Worm (Caenorhabditis elegans) whole organism, mixed stage, embryonic: Measurements from ENCODE around the gene immt-2.

Experiments used
- M03D4.4 ChIP-seq: sonication (generic microtip); optimal IDR thresholded peaks from 2 replicates; lab custom pipeline; 2017; ENCODE audit warnings: mild to moderate bottlenecking, missing genetic modification characterization, missing compliant biosample characterization
- bed-3 ChIP-seq: fragments of 200-800 bp; sonication (Bioruptor generic); optimal IDR thresholded peaks from 3 replicates; lab custom pipeline; 2018; ENCODE audit warnings: mild to moderate bottlenecking, missing genetic modification characterization, moderate library complexity, missing compliant biosample characterization
- blmp-1 ChIP-seq: fragments of 150-350 bp; optimal IDR thresholded peaks from 2 replicates; lab custom pipeline; 2014; ENCODE audit warnings: missing biosample characterization, missing genetic modification characterization
- ceh-39 ChIP-seq: fragments of 150-350 bp; optimal IDR thresholded peaks from 2 replicates; lab custom pipeline; 2014; ENCODE audit warnings: missing biosample characterization, missing genetic modification characterization
- ceh-43 ChIP-seq: fragments of 200-800 bp; sonication (Bioruptor generic); optimal IDR thresholded peaks from 2 replicates; lab custom pipeline; 2018; ENCODE audit warnings: mild to moderate bottlenecking, missing genetic modification characterization, moderate library complexity, missing compliant biosample characterization
- ceh-83 ChIP-seq: fragments of 200-800 bp; sonication (Bioruptor generic); optimal IDR thresholded peaks from 2 replicates; lab custom pipeline; 2018; ENCODE audit warnings: mild to moderate bottlenecking, missing genetic modification characterization, missing compliant biosample characterization
- ces-1 ChIP-seq: fragments of 150-350 bp; optimal IDR thresholded peaks from 2 replicates; lab custom pipeline; 2014; ENCODE audit warnings: missing biosample characterization, missing genetic modification reagents, missing genetic modification characterization
- cnd-1 ChIP-seq: fragments of 200-800 bp; sonication (Bioruptor generic); optimal IDR thresholded peaks from 2 replicates; lab custom pipeline; 2018; ENCODE audit warnings: mild to moderate bottlenecking, missing genetic modification characterization, missing compliant biosample characterization
- drap-1 ChIP-seq: fragments of 200-800 bp; sonication (Bioruptor generic); optimal IDR thresholded peaks from 3 replicates; lab custom pipeline; 2018; ENCODE audit warnings: mild to moderate bottlenecking, missing genetic modification characterization, missing compliant biosample characterization
- elt-1 ChIP-seq: sonication (generic microtip); optimal IDR thresholded peaks from 2 replicates; lab custom pipeline; 2017; ENCODE audit warnings: missing genetic modification characterization, mild to moderate bottlenecking, missing compliant biosample characterization, antibody characterized with exemption, moderate library complexity, borderline replicate concordance; ENCODE audit not compliant: insufficient read depth
- elt-3 ChIP-seq: fragments of 150-350 bp; optimal IDR thresholded peaks from 2 replicates; lab custom pipeline; 2014; ENCODE audit warnings: missing biosample characterization, missing genetic modification characterization
- flh-1 ChIP-seq: fragments of 200-800 bp; sonication (Bioruptor generic); optimal IDR thresholded peaks from 2 replicates; lab custom pipeline; 2018; ENCODE audit warnings: mild to moderate bottlenecking, missing genetic modification characterization, moderate library complexity, missing compliant biosample characterization
- ham-2 ChIP-seq: fragments of 200-800 bp; sonication (Bioruptor generic); optimal IDR thresholded peaks from 2 replicates; lab custom pipeline; 2018; ENCODE audit warnings: mild to moderate bottlenecking, missing genetic modification characterization, missing compliant biosample characterization
- hlh-1 ChIP-seq: fragments of 150-350 bp; optimal IDR thresholded peaks from 2 replicates; lab custom pipeline; 2014; ENCODE audit warnings: missing biosample characterization, missing genetic modification reagents, missing genetic modification characterization
- lin-32 ChIP-seq: fragments of 200-800 bp; sonication (Bioruptor generic); optimal IDR thresholded peaks from 2 replicates; lab custom pipeline; 2018; ENCODE audit warnings: mild to moderate bottlenecking, missing genetic modification characterization, missing compliant biosample characterization
- lsy-2 ChIP-seq: fragments of 150-350 bp; optimal IDR thresholded peaks from 2 replicates; lab custom pipeline; 2014; ENCODE audit warnings: missing biosample characterization, missing genetic modification characterization
- mab-5 ChIP-seq: fragments of 150-350 bp; optimal IDR thresholded peaks from 2 replicates; lab custom pipeline; 2014; ENCODE audit warnings: missing biosample characterization, missing genetic modification characterization
- mep-1 ChIP-seq: fragments of 150-350 bp; optimal IDR thresholded peaks from 2 replicates; lab custom pipeline; 2017; ENCODE audit warnings: missing biosample characterization, missing genetic modification reagents, missing genetic modification characterization, inconsistent platforms
- mls-2 ChIP-seq: sonication (generic microtip); optimal IDR thresholded peaks from 2 replicates; lab custom pipeline; 2016; ENCODE audit warnings: mild to moderate bottlenecking, missing genetic modification characterization, moderate library complexity, missing compliant biosample characterization
- nhr-12 ChIP-seq: fragments of 150-350 bp; optimal IDR thresholded peaks from 2 replicates; lab custom pipeline; 2014; ENCODE audit warnings: missing biosample characterization, missing genetic modification characterization
- nhr-2 ChIP-seq: fragments of 150-350 bp; optimal IDR thresholded peaks from 2 replicates; lab custom pipeline; 2014; ENCODE audit warnings: missing biosample characterization, missing genetic modification characterization
- nhr-237 ChIP-seq: fragments of 150-350 bp; optimal IDR thresholded peaks from 2 replicates; lab custom pipeline; 2014; ENCODE audit warnings: missing biosample characterization, missing genetic modification characterization
- nhr-28 ChIP-seq: fragments of 150-350 bp; optimal IDR thresholded peaks from 2 replicates; lab custom pipeline; 2014; ENCODE audit warnings: missing biosample characterization, missing genetic modification characterization
- nhr-76 ChIP-seq: sonication (generic microtip); optimal IDR thresholded peaks from 2 replicates; lab custom pipeline; 2017; ENCODE audit warnings: missing biosample characterization, missing genetic modification characterization
- pha-4 ChIP-seq: fragments of 150-350 bp; optimal IDR thresholded peaks from 2 replicates; lab custom pipeline; 2018; ENCODE audit warnings: missing biosample characterization, missing genetic modification reagents, missing genetic modification characterization
- sem-2 ChIP-seq: fragments of 200-800 bp; sonication (Bioruptor generic); optimal IDR thresholded peaks from 2 replicates; lab custom pipeline; 2018; ENCODE audit warnings: mild to moderate bottlenecking, missing genetic modification characterization, missing compliant biosample characterization
- snpc-4 ChIP-seq: fragments of 150-350 bp; optimal IDR thresholded peaks from 2 replicates; lab custom pipeline; 2014; ENCODE audit warnings: missing biosample characterization, missing genetic modification characterization
- sptf-1 ChIP-seq: sonication (generic microtip); optimal IDR thresholded peaks from 2 replicates; lab custom pipeline; 2017; ENCODE audit warnings: mild to moderate bottlenecking, missing genetic modification characterization, moderate library complexity, missing compliant biosample characterization
- unc-39 ChIP-seq: fragments of 150-350 bp; optimal IDR thresholded peaks from 2 replicates; lab custom pipeline; 2014; ENCODE audit warnings: missing biosample characterization, missing genetic modification characterization
- unc-62 ChIP-seq: fragments of 150-350 bp; optimal IDR thresholded peaks from 2 replicates; lab custom pipeline; 2014; ENCODE audit warnings: missing biosample characterization, missing genetic modification reagents, missing genetic modification characterization
- zip-8 ChIP-seq: fragments of 150-350 bp; optimal IDR thresholded peaks from 2 replicates; lab custom pipeline; 2014; ENCODE audit warnings: missing biosample characterization, missing genetic modification characterization
- ztf-11 ChIP-seq: fragments of 150-350 bp; optimal IDR thresholded peaks from 2 replicates; lab custom pipeline; 2014; ENCODE audit warnings: missing biosample characterization, missing genetic modification characterization

The immt-2 gene

ce11 chrV:16831310-16831709 lies 42.2 kb downstream of the immt-2 start:
- TF ChIP-seq ceh-43 (GFP tag; lab: Kevin White, UChicago): no peak
- no peak for TF ChIP-seq elt-3 (tag; lab: Kevin White, UChicago)
- no peak for TF ChIP-seq sptf-1 (tag; lab: Kevin White, UChicago)
- TF ChIP-seq mab-5 (tag; lab: Kevin White, UChicago): no peak
- TF ChIP-seq snpc-4 (tag; lab: Kevin White, UChicago): no peak
- no peak for TF ChIP-seq ham-2 (GFP tag; lab: Kevin White, UChicago)
- no peak for TF ChIP-seq nhr-12
- TF ChIP-seq lsy-2 (tag; lab: Kevin White, UChicago): no peak
- TF ChIP-seq pha-4 (tag; lab: Kevin White, UChicago): no peak
- no peak for TF ChIP-seq lin-32 (GFP tag; lab: Kevin White, UChicago)
- no peak for TF ChIP-seq mls-2
- TF ChIP-seq mep-1 (tag; lab: Kevin White, UChicago): no peak
- no peak for TF ChIP-seq nhr-237 (tag; lab: Kevin White, UChicago)
- TF ChIP-seq ceh-83 (GFP tag; lab: Kevin White, UChicago): no peak

ce11 chrV:16831921-16832320 lies 42.9 kb downstream of the immt-2 start, which contains the start of gene srh-215:
Gene srh-215, minus strand, starts transcription at chrV:16832021.
- TF ChIP-seq drap-1 (GFP tag; lab: Kevin White, UChicago): no peak
- no peak for TF ChIP-seq ceh-43 (GFP tag; lab: Kevin White, UChicago)
- no peak for TF ChIP-seq mls-2
- TF ChIP-seq M03D4.4 (tag; lab: Kevin White, UChicago): no peak
- no peak for TF ChIP-seq hlh-1 (tag; lab: Kevin White, UChicago)
- TF ChIP-seq blmp-1 (tag; lab: Kevin White, UChicago): no peak
- no peak for TF ChIP-seq elt-3 (tag; lab: Kevin White, UChicago)
- no peak for TF ChIP-seq unc-39
- no peak for TF ChIP-seq sptf-1 (tag; lab: Kevin White, UChicago)
- no peak for TF ChIP-seq cnd-1 (tag; lab: Kevin White, UChicago)
- no peak for TF ChIP-seq unc-62 (GFP tag; lab: Kevin White, UChicago)
- TF ChIP-seq mep-1 (tag; lab: Kevin White, UChicago): no peak
- TF ChIP-seq nhr-12: no peak

ce11 chrV:16832865-16833264 lies 43.8 kb downstream of the immt-2 start, which contains the start of gene phy-3:
Gene phy-3, plus strand, starts transcription at chrV:16833165.
- no peak for TF ChIP-seq hlh-1 (tag; lab: Kevin White, UChicago)
- TF ChIP-seq zip-8: no peak
- no peak for TF ChIP-seq nhr-2 (tag; lab: Kevin White, UChicago)
- no peak for TF ChIP-seq flh-1
- no peak for TF ChIP-seq ham-2 (GFP tag; lab: Kevin White, UChicago)
- no peak for TF ChIP-seq unc-39
- no peak for TF ChIP-seq drap-1 (GFP tag; lab: Kevin White, UChicago)
- TF ChIP-seq nhr-28 (tag; lab: Kevin White, UChicago): no peak
- no peak for TF ChIP-seq ceh-83 (GFP tag; lab: Kevin White, UChicago)
- TF ChIP-seq nhr-76: no peak
- TF ChIP-seq blmp-1 (tag; lab: Kevin White, UChicago): no peak
- TF ChIP-seq mls-2: no peak
- no peak for TF ChIP-seq ceh-43 (GFP tag; lab: Kevin White, UChicago)
- TF ChIP-seq sem-2: no peak
- no peak for TF ChIP-seq sptf-1 (tag; lab: Kevin White, UChicago)
- TF ChIP-seq bed-3 (GFP tag; lab: Kevin White, UChicago): no peak
- TF ChIP-seq elt-1 (tag; lab: Kevin White, UChicago): no peak
- TF ChIP-seq, all 35 proteins: peak for 0

ce11 chrV:16833672-16834071 lies 44.6 kb downstream of the immt-2 start:
- no peak for TF ChIP-seq M03D4.4 (tag; lab: Kevin White, UChicago)
- TF ChIP-seq nhr-28 (tag; lab: Kevin White, UChicago): no peak
- TF ChIP-seq ces-1 (GFP tag; lab: Kevin White, UChicago): no peak
- TF ChIP-seq ceh-39 (tag; lab: Kevin White, UChicago): no peak
- TF ChIP-seq mep-1 (tag; lab: Kevin White, UChicago): no peak
- TF ChIP-seq ztf-11: no peak
- TF ChIP-seq unc-39: no peak
- TF ChIP-seq ceh-83 (GFP tag; lab: Kevin White, UChicago): no peak

ce11 chrV:16834989-16835388 lies 45.9 kb downstream of the immt-2 start, which contains the start of gene tni-3:
Gene tni-3, minus strand, starts transcription at chrV:16835128.
- TF ChIP-seq unc-62 (GFP tag; lab: Kevin White, UChicago): no peak
- TF ChIP-seq lsy-2 (tag; lab: Kevin White, UChicago): no peak
- TF ChIP-seq nhr-237 (tag; lab: Kevin White, UChicago): no peak
- TF ChIP-seq pha-4 (tag; lab: Kevin White, UChicago): no peak
- no peak for TF ChIP-seq M03D4.4 (tag; lab: Kevin White, UChicago)
- no peak for TF ChIP-seq ztf-11
- TF ChIP-seq cnd-1 (tag; lab: Kevin White, UChicago): no peak
- TF ChIP-seq, all 35 proteins: peak for 0
